Fruit fly (Drosophila melanogaster) S2 (cell line): ENCODE data around the gene CG9590.

Source experiments
- CG8478 ChIP-seq: fragments of >200 bp; optimal IDR thresholded peaks from 2 replicates; lab custom pipeline; 2018
- CTCF ChIP-seq, 2 experiments: fragments of >200 bp; optimal IDR thresholded peaks; 2 replicates each; lab custom pipeline; 2018

- TF ChIP-seq CG8478 (lab: Kevin White, UChicago) (no peak), CTCF (optimal IDR thresholded peaks at IDR 0.05; lab: Kevin White, UChicago) (no peak)
Measured at dm6 chr3R:15774128-15774527, 12.4 kb upstream of the CG9590 start, which contains the start of gene Ttc26.
